Fruit fly (Drosophila melanogaster) whole organism: Measurements from ENCODE around the gene hay.

Source experiments
- CG8478 ChIP-seq: fragments of >200 bp; optimal IDR thresholded peaks from 2 replicates; lab custom pipeline; 2018; ENCODE audit warnings: inconsistent platforms
- Dll ChIP-seq: fragments of >200 bp; optimal IDR thresholded peaks from 2 replicates; lab custom pipeline; 2017
- EcR ChIP-seq, 2 experiments: fragments of >200 bp; optimal IDR thresholded peaks; 2 replicates each; lab custom pipeline; 2017; ENCODE audit warnings: missing biosample characterization in 2 of 2, missing genetic modification characterization in 2 of 2, missing genetic modification reagents in 2 of 2
- pan ChIP-seq: fragments of >200 bp; optimal IDR thresholded peaks from 2 replicates; lab custom pipeline; 2017
- psq ChIP-seq: fragments of >200 bp; optimal IDR thresholded peaks from 2 replicates; lab custom pipeline; 2017
- usp ChIP-seq: fragments of >200 bp; optimal IDR thresholded peaks from 2 replicates; lab custom pipeline; 2017; ENCODE audit warnings: missing biosample characterization, missing genetic modification characterization, mixed read lengths

The hay gene

dm6 chr3L:10630885-10631359, at the start of gene hay, which contains the start of the genes CG42535 and CG34001:
TSS of gene hay (plus strand) at chr3L:10631079.
TSS of gene CG42535 (minus strand) at chr3L:10630935.
TSS of gene CG34001 (plus strand) at chr3L:10631079.
- TF ChIP-seq Dll (lab: Kevin White, UChicago) (no peak), CG8478 (lab: Kevin White, UChicago) (no peak), pan (no peak), usp (no peak), EcR (GFP tag; optimal IDR thresholded peaks at IDR 0.05; lab: Kevin White, UChicago) (no peak), psq (lab: Kevin White, UChicago) (no peak)

- TF ChIP-seq psq (lab: Kevin White, UChicago) (no peak), Dll (lab: Kevin White, UChicago) (no peak), EcR (GFP tag; optimal IDR thresholded peaks at IDR 0.05; lab: Kevin White, UChicago) (no peak), CG8478 (lab: Kevin White, UChicago) (no peak), usp (no peak), pan (no peak)
These were observed 49.1 kb upstream of the hay start for dm6 chr3L:10581688-10582288.

- TF ChIP-seq CG8478 (lab: Kevin White, UChicago) (no peak), usp (no peak), EcR (GFP tag; optimal IDR thresholded peaks at IDR 0.05; lab: Kevin White, UChicago) (no peak), psq (lab: Kevin White, UChicago) (no peak), Dll (lab: Kevin White, UChicago) (no peak), pan (no peak)
These were observed 45.9 kb upstream of the hay start for dm6 chr3L:10584965-10585364.

dm6 chr3L:10599512-10599911, 31.4 kb upstream of the hay start:
- TF ChIP-seq CG8478 (lab: Kevin White, UChicago): no peak
- TF ChIP-seq EcR (GFP tag; optimal IDR thresholded peaks at IDR 0.05; lab: Kevin White, UChicago): no peak
- TF ChIP-seq pan: no peak
- no peak for TF ChIP-seq Dll (lab: Kevin White, UChicago)
- TF ChIP-seq usp: no peak
- no peak for TF ChIP-seq psq (lab: Kevin White, UChicago)

- no peak for TF ChIP-seq EcR (GFP tag; optimal IDR thresholded peaks at IDR 0.05; lab: Kevin White, UChicago)
- TF ChIP-seq CG8478 (lab: Kevin White, UChicago): no peak
- TF ChIP-seq usp: no peak
These were observed 7.4 kb upstream of the hay start, which contains the start of gene CG42521 for dm6 chr3L:10623476-10623875. TSS of gene CG42521 (minus strand) at chr3L:10623576.

dm6 chr3L:10625499-10625898, 5.4 kb upstream of the hay start, which contains the start of gene CG43127:
TSS of gene CG43127 (minus strand) at chr3L:10625599.
- no peak for TF ChIP-seq CG8478 (lab: Kevin White, UChicago)
- no peak for TF ChIP-seq pan
- no peak for TF ChIP-seq Dll (lab: Kevin White, UChicago)
- TF ChIP-seq usp: no peak
- no peak for TF ChIP-seq psq (lab: Kevin White, UChicago)
- no peak for TF ChIP-seq EcR (GFP tag; optimal IDR thresholded peaks at IDR 0.05; lab: Kevin White, UChicago)

- TF ChIP-seq usp: no peak
These were observed 4.7 kb upstream of the hay start, which contains the start of gene CG34238 for dm6 chr3L:10626199-10626598. TSS of gene CG34238 (plus strand) at chr3L:10626499.

dm6 chr3L:10628384-10628783, 2.5 kb upstream of the hay start, which contains the start of gene CG14151:
TSS of gene CG14151 (minus strand) at chr3L:10628484.
- TF ChIP-seq usp (no peak), CG8478 (lab: Kevin White, UChicago) (no peak), pan (no peak), EcR (GFP tag; optimal IDR thresholded peaks at IDR 0.05; lab: Kevin White, UChicago) (no peak)

- no peak for TF ChIP-seq CG8478 (lab: Kevin White, UChicago)
- no peak for TF ChIP-seq pan
- TF ChIP-seq psq (lab: Kevin White, UChicago): no peak
- no peak for TF ChIP-seq usp
- TF ChIP-seq EcR (GFP tag; optimal IDR thresholded peaks at IDR 0.05; lab: Kevin White, UChicago): no peak
- no peak for TF ChIP-seq Dll (lab: Kevin White, UChicago)
These were observed 910 bp upstream of the hay start, which contains the start of gene CG42536 for dm6 chr3L:10629969-10630368. TSS of gene CG42536 (minus strand) at chr3L:10630069.

dm6 chr3L:10637819-10638218, 6.9 kb downstream of the hay start, which contains the start of gene Cnep1r2:
TSS of gene Cnep1r2 (plus strand) at chr3L:10638146.
- TF ChIP-seq Dll (lab: Kevin White, UChicago): no peak
- no peak for TF ChIP-seq psq (lab: Kevin White, UChicago)
- TF ChIP-seq CG8478 (lab: Kevin White, UChicago): no peak
- TF ChIP-seq pan: no peak
- TF ChIP-seq EcR (GFP tag; optimal IDR thresholded peaks at IDR 0.05; lab: Kevin White, UChicago): no peak
- TF ChIP-seq usp: no peak

dm6 chr3L:10639440-10639839, 8.6 kb downstream of the hay start, which contains the start of gene CG18628:
TSS of gene CG18628 (plus strand) at chr3L:10639740.
- TF ChIP-seq usp: no peak
- TF ChIP-seq pan: no peak
- TF ChIP-seq EcR (GFP tag; optimal IDR thresholded peaks at IDR 0.05; lab: Kevin White, UChicago): no peak
- TF ChIP-seq Dll (lab: Kevin White, UChicago): no peak
- TF ChIP-seq CG8478 (lab: Kevin White, UChicago): no peak
- no peak for TF ChIP-seq psq (lab: Kevin White, UChicago)

dm6 chr3L:10641589-10641988, 10.7 kb downstream of the hay start, which contains the start of gene CG14154:
TSS of gene CG14154 (plus strand) at chr3L:10641889.
- TF ChIP-seq psq (lab: Kevin White, UChicago): no peak
- TF ChIP-seq EcR (GFP tag; optimal IDR thresholded peaks at IDR 0.05; lab: Kevin White, UChicago): no peak
- TF ChIP-seq pan: no peak
- TF ChIP-seq CG8478 (lab: Kevin White, UChicago): no peak
- no peak for TF ChIP-seq Dll (lab: Kevin White, UChicago)
- no peak for TF ChIP-seq usp
